Fruit fly (Drosophila melanogaster) whole organism, wandering third instar larva: ENCODE results near the gene CG34149.

Experiments
- Abd-B ChIP-seq: fragments of >200 bp; optimal IDR thresholded peaks from 2 replicates; lab custom pipeline; 2017; ENCODE audit warnings: missing biosample characterization, missing genetic modification characterization
- CG32264 ChIP-seq: fragments of 200-800 bp; sonication (Bioruptor generic); optimal IDR thresholded peaks from 2 replicates; lab custom pipeline; 2016; ENCODE audit warnings: missing biosample characterization, missing genetic modification characterization
- CG9705 ChIP-seq: fragments of 200-800 bp; sonication (Bioruptor generic); optimal IDR thresholded peaks from 2 replicates; lab custom pipeline; 2018; ENCODE audit warnings: missing biosample characterization, mild to moderate bottlenecking, missing genetic modification characterization
- CrebA ChIP-seq: fragments of 200-800 bp; sonication (Bioruptor generic); optimal IDR thresholded peaks from 2 replicates; lab custom pipeline; 2016; ENCODE audit warnings: missing biosample characterization, mild to moderate bottlenecking, missing genetic modification characterization, borderline replicate concordance
- Dfd ChIP-seq: fragments of >200 bp; optimal IDR thresholded peaks from 2 replicates; lab custom pipeline; 2017; ENCODE audit warnings: missing biosample characterization, missing genetic modification characterization
- Dif ChIP-seq: fragments of 200-275, 200-300 bp; sonication (Bioruptor generic); optimal IDR thresholded peaks from 2 replicates; lab custom pipeline; 2018; ENCODE audit warnings: missing biosample characterization, missing genetic modification characterization; ENCODE audit not compliant: partially characterized antibody
- GATAd ChIP-seq: sonication (Bioruptor generic); optimal IDR thresholded peaks from 2 replicates; lab custom pipeline; 2016; ENCODE audit warnings: missing biosample characterization, missing genetic modification characterization
- HLH106 ChIP-seq: fragments of 200-800 bp; optimal IDR thresholded peaks from 3 replicates; lab custom pipeline; 2019; ENCODE audit warnings: missing biosample characterization, mild to moderate bottlenecking, missing genetic modification characterization, moderate library complexity
- Hnf4 ChIP-seq: fragments of 200-800 bp; sonication (Bioruptor generic); optimal IDR thresholded peaks from 2 replicates; lab custom pipeline; 2016; ENCODE audit warnings: missing biosample characterization, mild to moderate bottlenecking, missing genetic modification characterization
- Hr78 ChIP-seq: fragments of >200 bp; optimal IDR thresholded peaks from 2 replicates; lab custom pipeline; 2017; ENCODE audit warnings: missing biosample characterization, missing genetic modification characterization
- Hr83 ChIP-seq: fragments of 200-300 bp; sonication (Bioruptor generic); optimal IDR thresholded peaks from 2 replicates; lab custom pipeline; 2016; ENCODE audit warnings: missing biosample characterization, mild to moderate bottlenecking, missing genetic modification characterization, moderate library complexity; ENCODE audit not compliant: poor library complexity, severe bottlenecking
- Jra ChIP-seq: sonication (Bioruptor generic); optimal IDR thresholded peaks from 2 replicates; lab custom pipeline; 2016; ENCODE audit warnings: missing biosample characterization, missing genetic modification characterization
- Mio ChIP-seq: sonication (Bioruptor generic); optimal IDR thresholded peaks from 2 replicates; lab custom pipeline; 2016; ENCODE audit warnings: missing biosample characterization, missing genetic modification characterization
- Myc ChIP-seq: fragments of >200 bp; optimal IDR thresholded peaks from 2 replicates; lab custom pipeline; 2017
- N ChIP-seq: fragments of >200 bp; optimal IDR thresholded peaks from 2 replicates; lab custom pipeline; 2018; ENCODE audit warnings: missing biosample characterization, missing external identifiers, missing genetic modification characterization
- OdsH ChIP-seq: fragments of 200-800 bp; sonication (Bioruptor generic); optimal IDR thresholded peaks from 2 replicates; lab custom pipeline; 2016; ENCODE audit warnings: missing biosample characterization, mild to moderate bottlenecking, missing genetic modification characterization
- Rel ChIP-seq, 2 experiments: fragments of 200-800 bp; sonication (Bioruptor generic) in 1 of 2; optimal IDR thresholded peaks; 2 replicates in 1 of 2; 3 replicates in 1 of 2; lab custom pipeline; 2016 to 2019; ENCODE audit warnings: mild to moderate bottlenecking in 2 of 2, missing biosample characterization in 2 of 2, missing genetic modification characterization in 2 of 2, moderate library complexity in 1 of 2
- Sp1 ChIP-seq: fragments of 200-800 bp; sonication (Bioruptor generic); optimal IDR thresholded peaks from 3 replicates; lab custom pipeline; 2019; ENCODE audit warnings: missing biosample characterization, mild to moderate bottlenecking, missing genetic modification characterization, moderate library complexity
- Vsx2 ChIP-seq: fragments of 200-300, 225-300 bp; sonication (Bioruptor generic); optimal IDR thresholded peaks from 2 replicates; lab custom pipeline; 2018; ENCODE audit warnings: missing biosample characterization, missing genetic modification characterization; ENCODE audit not compliant: partially characterized antibody
- br ChIP-seq: fragments of 200-800 bp; sonication (Bioruptor generic); optimal IDR thresholded peaks from 2 replicates; lab custom pipeline; 2016; ENCODE audit warnings: missing biosample characterization, missing genetic modification characterization
- brk ChIP-seq: fragments of 200-800 bp; sonication (Bioruptor generic); optimal IDR thresholded peaks from 2 replicates; lab custom pipeline; 2016; ENCODE audit warnings: missing biosample characterization, mild to moderate bottlenecking, missing genetic modification characterization
- dl ChIP-seq, 2 experiments: fragments of 175-275, 200-275 bp in 1 of 2; fragments of 200-275 bp in 1 of 2; sonication (Bioruptor generic); optimal IDR thresholded peaks; lab custom pipeline; 2018; ENCODE audit warnings: mild to moderate bottlenecking in 2 of 2, missing biosample characterization in 2 of 2, missing genetic modification characterization in 2 of 2, moderate library complexity in 2 of 2; ENCODE audit not compliant: partially characterized antibody in 2 of 2, insufficient read depth in 1 of 2
- dmrt93B ChIP-seq: fragments of 200-800 bp; sonication (Bioruptor generic); optimal IDR thresholded peaks from 2 replicates; lab custom pipeline; 2018; ENCODE audit warnings: missing biosample characterization, mild to moderate bottlenecking, missing genetic modification characterization
- dsf ChIP-seq: sonication (Bioruptor generic); optimal IDR thresholded peaks from 2 replicates; lab custom pipeline; 2016; ENCODE audit warnings: missing biosample characterization, missing genetic modification characterization, borderline replicate concordance
- ey ChIP-seq: fragments of 200-800 bp; sonication (Bioruptor generic); optimal IDR thresholded peaks from 2 replicates; lab custom pipeline; 2016; ENCODE audit warnings: missing biosample characterization, missing genetic modification characterization
- foxo ChIP-seq, 2 experiments: fragments of 200-800 bp; sonication (Bioruptor generic); optimal IDR thresholded peaks; 2 replicates in 1 of 2; 3 replicates in 1 of 2; lab custom pipeline; 2016 to 2017; ENCODE audit warnings: missing biosample characterization in 2 of 2, missing genetic modification characterization in 2 of 2
- fru ChIP-seq: fragments of 200-800 bp; sonication (Bioruptor generic); optimal IDR thresholded peaks from 3 replicates; lab custom pipeline; 2016; ENCODE audit warnings: missing biosample characterization, mild to moderate bottlenecking, missing genetic modification characterization
- h ChIP-seq: fragments of 200-800 bp; sonication (Bioruptor generic); optimal IDR thresholded peaks from 3 replicates; lab custom pipeline; 2016; ENCODE audit warnings: missing biosample characterization, mild to moderate bottlenecking, missing genetic modification characterization
- jim ChIP-seq: fragments of 175-275, 200-325 bp; sonication (Bioruptor generic); optimal IDR thresholded peaks from 2 replicates; lab custom pipeline; 2016; ENCODE audit warnings: missing biosample characterization, mild to moderate bottlenecking, missing genetic modification characterization
- lola ChIP-seq: fragments of >200 bp; optimal IDR thresholded peaks from 2 replicates; lab custom pipeline; 2017; ENCODE audit warnings: missing biosample characterization, missing genetic modification characterization
- pan ChIP-seq: fragments of >200 bp; optimal IDR thresholded peaks from 2 replicates; lab custom pipeline; 2017
- psq ChIP-seq: fragments of 200-800 bp; sonication (Bioruptor generic); optimal IDR thresholded peaks from 3 replicates; lab custom pipeline; 2017; ENCODE audit warnings: missing biosample characterization, mild to moderate bottlenecking, missing genetic modification characterization, moderate library complexity
- rgr ChIP-seq: fragments of 200-800 bp; sonication (Bioruptor generic); optimal IDR thresholded peaks from 3 replicates; lab custom pipeline; 2016; ENCODE audit warnings: missing biosample characterization, mild to moderate bottlenecking, missing genetic modification characterization
- sage ChIP-seq: fragments of 200-800 bp; sonication (Bioruptor generic); optimal IDR thresholded peaks from 2 replicates; lab custom pipeline; 2016; ENCODE audit warnings: missing biosample characterization, mild to moderate bottlenecking, missing genetic modification characterization
- tai ChIP-seq: sonication (Bioruptor generic); optimal IDR thresholded peaks from 2 replicates; lab custom pipeline; 2016; ENCODE audit warnings: missing biosample characterization, missing genetic modification characterization
- usp ChIP-seq: fragments of >200 bp; optimal IDR thresholded peaks from 2 replicates; lab custom pipeline; 2017; ENCODE audit warnings: missing biosample characterization, missing genetic modification characterization
- woc ChIP-seq: sonication (Bioruptor generic); optimal IDR thresholded peaks from 2 replicates; lab custom pipeline; 2016; ENCODE audit warnings: missing biosample characterization, mild to moderate bottlenecking, missing genetic modification characterization

Gene CG34149

DNA sequence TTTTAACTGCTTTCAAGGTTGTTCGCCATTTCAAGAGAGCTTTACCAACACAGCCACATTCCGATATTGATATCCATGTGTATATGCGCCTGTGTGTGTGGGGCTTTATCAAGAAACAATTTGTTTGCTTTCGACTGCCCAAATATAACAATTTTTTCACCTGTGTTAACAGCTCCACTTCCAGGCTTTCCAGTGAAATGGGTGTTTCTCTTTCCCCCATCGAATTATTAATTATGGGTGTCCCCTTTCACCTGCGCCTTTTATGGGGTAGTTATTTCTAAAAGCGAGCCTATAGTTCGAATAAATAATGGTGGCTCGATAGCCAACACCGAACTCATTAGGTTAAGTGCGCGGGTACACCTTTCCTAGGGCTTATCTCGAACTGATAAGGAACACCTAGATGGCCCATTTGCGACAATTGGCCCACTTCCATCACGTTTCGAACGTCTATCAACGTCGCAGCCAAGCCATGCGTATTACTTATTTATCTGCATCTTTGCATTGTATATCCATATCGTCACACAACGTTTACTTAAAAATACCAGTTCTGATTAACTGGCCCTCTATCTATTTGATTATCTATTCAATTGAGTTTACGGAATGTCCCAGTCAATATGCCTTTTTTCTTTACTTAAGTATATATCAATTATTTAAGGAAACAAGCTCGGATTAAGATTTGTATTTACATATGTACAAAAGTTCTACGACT, 32.1 kb downstream of the CG34149 start:
- TF ChIP-seq sage (GFP tag; lab: Kevin White, UChicago) (peak; percentile 23), fru (GFP tag; lab: Kevin White, UChicago) (peak; percentile 43), Rel (GFP tag; optimal IDR thresholded peaks at IDR 0.05; lab: Kevin White, UChicago) (no peak), Rel (tag; optimal IDR thresholded peaks at IDR 0.05; lab: Kevin White, UChicago) (peak; percentile 33), br (GFP tag; lab: Kevin White, UChicago) (peak; percentile 49), Vsx2 (GFP tag; lab: Kevin White, UChicago) (no peak), Mio (GFP tag; lab: Kevin White, UChicago) (no peak), foxo (GFP tag; optimal IDR thresholded peaks at IDR 0.05; lab: Kevin White, UChicago) (peak in 1 of 2 experiments; percentile 12), HLH106 (tag; lab: Kevin White, UChicago) (no peak), dsf (GFP tag; lab: Kevin White, UChicago) (no peak), N (GFP tag; lab: Kevin White, UChicago) (no peak), OdsH (GFP tag; lab: Kevin White, UChicago) (peak; percentile 59), Dif (GFP tag; lab: Kevin White, UChicago) (no peak), tai (GFP tag; lab: Kevin White, UChicago) (no peak), h (peak; percentile 57), dmrt93B (GFP tag; lab: Kevin White, UChicago) (no peak), GATAd (GFP tag; lab: Kevin White, UChicago) (no peak), pan (no peak), Hnf4 (peak; percentile 58), Sp1 (GFP tag; lab: Kevin White, UChicago) (peak; percentile 34), Hr78 (GFP tag; lab: Kevin White, UChicago) (no peak), Myc (lab: Kevin White, UChicago) (no peak), woc (GFP tag; lab: Kevin White, UChicago) (no peak), CG9705 (GFP tag; lab: Kevin White, UChicago) (no peak), rgr (GFP tag; lab: Kevin White, UChicago) (peak; percentile 59), dl (GFP tag; optimal IDR thresholded peaks at IDR 0.05; lab: Kevin White, UChicago; ENCODE audit: insufficient read depth in 1 of 2, partially characterized antibody in 2 of 2) (no peak), lola (GFP tag; lab: Kevin White, UChicago) (no peak), jim (no peak), Abd-B (GFP tag; lab: Kevin White, UChicago) (no peak), Hr83 (GFP tag; lab: Kevin White, UChicago) (peak; percentile 91)

- no peak for TF ChIP-seq woc (GFP tag; lab: Kevin White, UChicago)
- peak; percentile 15 for TF ChIP-seq Dif (GFP tag; lab: Kevin White, UChicago)
- peak; percentile 7 for TF ChIP-seq Sp1 (GFP tag; lab: Kevin White, UChicago)
- TF ChIP-seq rgr (GFP tag; lab: Kevin White, UChicago) = peak; percentile 55
- TF ChIP-seq Hr78 (GFP tag; lab: Kevin White, UChicago) = no peak
- TF ChIP-seq Rel (GFP tag; optimal IDR thresholded peaks at IDR 0.05; lab: Kevin White, UChicago) = no peak
- TF ChIP-seq Rel (tag; optimal IDR thresholded peaks at IDR 0.05; lab: Kevin White, UChicago) = peak; percentile 42
- TF ChIP-seq sage (GFP tag; lab: Kevin White, UChicago) = peak; percentile 31
- peak; percentile 51 for TF ChIP-seq h
- no peak for TF ChIP-seq Hr83 (GFP tag; lab: Kevin White, UChicago)
- no peak for TF ChIP-seq Mio (GFP tag; lab: Kevin White, UChicago)
- no peak for TF ChIP-seq HLH106 (tag; lab: Kevin White, UChicago)
- no peak for TF ChIP-seq dmrt93B (GFP tag; lab: Kevin White, UChicago)
- no peak for TF ChIP-seq CG32264 (GFP tag; lab: Kevin White, UChicago)
- no peak for TF ChIP-seq Jra (GFP tag; lab: Kevin White, UChicago)
- TF ChIP-seq jim = no peak
- no peak for TF ChIP-seq fru (GFP tag; lab: Kevin White, UChicago)
- no peak for TF ChIP-seq dsf (GFP tag; lab: Kevin White, UChicago)
- no peak for TF ChIP-seq usp
- no peak for TF ChIP-seq OdsH (GFP tag; lab: Kevin White, UChicago)
- no peak for TF ChIP-seq N (GFP tag; lab: Kevin White, UChicago)
- TF ChIP-seq Myc (lab: Kevin White, UChicago) = peak; percentile 79
- TF ChIP-seq br (GFP tag; lab: Kevin White, UChicago) = peak; percentile 22
- TF ChIP-seq CrebA = no peak
- peak; percentile 55 for TF ChIP-seq Vsx2 (GFP tag; lab: Kevin White, UChicago)
- TF ChIP-seq psq (GFP tag; lab: Kevin White, UChicago) = no peak
- TF ChIP-seq pan = no peak
- TF ChIP-seq ey = no peak
- TF ChIP-seq Abd-B (GFP tag; lab: Kevin White, UChicago) = no peak
- TF ChIP-seq Dfd = no peak
- TF ChIP-seq CG9705 (GFP tag; lab: Kevin White, UChicago) = no peak
- no peak for TF ChIP-seq Hnf4
- no peak for TF ChIP-seq foxo (GFP tag; optimal IDR thresholded peaks at IDR 0.05; lab: Kevin White, UChicago)
- TF ChIP-seq brk (GFP tag; lab: Kevin White, UChicago) = no peak
Observed at dm6 chr3R:22420911-22421310, 41.0 kb downstream of the CG34149 start, which contains the start of the genes Nop56 and mats. TSS of gene Nop56 (minus strand) at chr3R:22421068. TSS of gene mats (plus strand) at chr3R:22421161.
